Worm (Caenorhabditis elegans) whole organism, young adult: ENCODE measurements around the gene srf-3.
A peak's percentile ranks its signal among the peaks of the same experiment; 100 is the strongest.

Source experiments
- B0035.1 ChIP-seq: sonication (generic microtip); optimal IDR thresholded peaks from 2 replicates; lab custom pipeline; 2016; ENCODE audit warnings: missing genetic modification characterization, mild to moderate bottlenecking, missing compliant biosample characterization, missing genotype, missing genetic modification reagents
- B0336.3 ChIP-seq: fragments of 200-800 bp; sonication (Bioruptor generic); IDR thresholded peaks from 2 replicates; pipeline ENCODE4 v1.3.6; 2022; ENCODE audit warnings: missing genetic modification characterization, missing compliant biosample characterization
- F33H1.4 ChIP-seq: fragments of 200-800 bp; sonication (Bioruptor generic); IDR thresholded peaks from 2 replicates; pipeline ENCODE4 v1.3.6; 2022; ENCODE audit warnings: missing genetic modification reagents, missing genetic modification characterization, missing compliant biosample characterization
- F55B11.4 ChIP-seq: sonication (generic microtip); optimal IDR thresholded peaks from 2 replicates; lab custom pipeline; 2016; ENCODE audit warnings: missing compliant biosample characterization, missing genetic modification characterization, borderline replicate concordance; ENCODE audit not compliant: insufficient read depth
- K11D2.4 ChIP-seq: fragments of 200-800 bp; sonication (Bioruptor generic); IDR thresholded peaks from 2 replicates; pipeline ENCODE4 v1.3.6; 2022; ENCODE audit warnings: missing genetic modification reagents, missing genetic modification characterization, missing compliant biosample characterization
- Y67H2A.10 ChIP-seq: fragments of 200-800 bp; sonication (Bioruptor generic); conservative IDR thresholded peaks from 2 replicates; pipeline ENCODE4 v1.3.6; 2022; ENCODE audit warnings: missing genetic modification reagents, missing genetic modification characterization, missing compliant biosample characterization
- Y79H2A.3 ChIP-seq: fragments of 200-800 bp; sonication (Bioruptor generic); conservative IDR thresholded peaks from 2 replicates; pipeline ENCODE4 v1.3.6; 2022; ENCODE audit warnings: missing genetic modification reagents, missing genetic modification characterization, missing compliant biosample characterization
- Y95B8A.8 ChIP-seq: fragments of 200-800 bp; sonication (Bioruptor generic); IDR thresholded peaks from 2 replicates; pipeline ENCODE4 v1.3.6; 2022; ENCODE audit warnings: missing genetic modification reagents, missing genetic modification characterization, missing compliant biosample characterization
- akir-1 ChIP-seq: fragments of 200-800 bp; sonication (Bioruptor generic); optimal IDR thresholded peaks from 2 replicates; lab custom pipeline; 2018; ENCODE audit warnings: mild to moderate bottlenecking, missing genetic modification characterization, moderate library complexity, missing compliant biosample characterization
- aptf-3 ChIP-seq: fragments of 200-800 bp; sonication (Bioruptor generic); IDR thresholded peaks from 2 replicates; pipeline ENCODE4 v1.3.6; 2022; ENCODE audit warnings: missing genetic modification characterization, missing compliant biosample characterization
- atf-7 ChIP-seq: sonication (generic microtip); optimal IDR thresholded peaks from 2 replicates; lab custom pipeline; 2017; ENCODE audit warnings: mild to moderate bottlenecking, missing genetic modification characterization, missing compliant biosample characterization
- attf-5 ChIP-seq: fragments of 200-800 bp; sonication (Bioruptor generic); optimal IDR thresholded peaks from 2 replicates; lab custom pipeline; 2018; ENCODE audit warnings: mild to moderate bottlenecking, missing genetic modification characterization, missing compliant biosample characterization
- bed-2 ChIP-seq: fragments of 200-800 bp; sonication (Bioruptor generic); IDR thresholded peaks from 2 replicates; pipeline ENCODE4 v1.3.6; 2022; ENCODE audit warnings: missing genetic modification reagents, missing genetic modification characterization, missing compliant biosample characterization
- cebp-1 ChIP-seq, 2 experiments: fragments of 200-800 bp in 1 of 2; sonication (Bioruptor generic) in 1 of 2; sonication (generic microtip) in 1 of 2; IDR thresholded peaks in 1 of 2; optimal IDR thresholded peaks in 1 of 2; 2 replicates each; pipeline versions ENCODE4 v1.3.6 to Lab custom; 2017 to 2022; ENCODE audit warnings: missing compliant biosample characterization in 2 of 2, missing genetic modification characterization in 2 of 2, mild to moderate bottlenecking in 1 of 2, missing genetic modification reagents in 1 of 2, moderate library complexity in 1 of 2
- ceh-58 ChIP-seq: fragments of 200-800 bp; sonication (Bioruptor generic); IDR thresholded peaks from 2 replicates; pipeline ENCODE4 v1.3.6; 2022; ENCODE audit warnings: missing genetic modification characterization, missing compliant biosample characterization
- dox-1 ChIP-seq: fragments of 200-800 bp; sonication (Bioruptor generic); IDR thresholded peaks from 2 replicates; pipeline ENCODE4 v1.3.6; 2022; ENCODE audit warnings: missing genetic modification reagents, missing genetic modification characterization, missing compliant biosample characterization
- egl-44 ChIP-seq: fragments of 200-800 bp; sonication (Bioruptor generic); IDR thresholded peaks from 2 replicates; pipeline ENCODE4 v1.3.6; 2022; ENCODE audit warnings: missing genetic modification reagents, missing genetic modification characterization, missing compliant biosample characterization
- ekl-4 ChIP-seq: fragments of 200-800 bp; sonication (Bioruptor generic); IDR thresholded peaks from 2 replicates; pipeline ENCODE4 v1.3.6; 2022; ENCODE audit warnings: missing genetic modification reagents, missing genetic modification characterization, missing compliant biosample characterization
- ets-4 ChIP-seq: fragments of 200-800 bp; sonication (Bioruptor generic); optimal IDR thresholded peaks from 2 replicates; lab custom pipeline; 2018; ENCODE audit warnings: mild to moderate bottlenecking, missing genetic modification characterization, missing compliant biosample characterization
- gei-17 ChIP-seq: fragments of 200-800 bp; sonication (Bioruptor generic); optimal IDR thresholded peaks from 2 replicates; lab custom pipeline; 2018; ENCODE audit warnings: mild to moderate bottlenecking, missing genetic modification characterization, missing compliant biosample characterization
- hrde-1 ChIP-seq: sonication (generic microtip); optimal IDR thresholded peaks from 2 replicates; lab custom pipeline; 2016; ENCODE audit warnings: missing genetic modification characterization, mild to moderate bottlenecking, missing compliant biosample characterization, moderate library complexity, missing genotype, missing genetic modification reagents, borderline replicate concordance
- let-526 ChIP-seq: fragments of 200-800 bp; sonication (Bioruptor generic); IDR thresholded peaks from 2 replicates; pipeline ENCODE4 v1.3.6; 2022; ENCODE audit warnings: missing genetic modification reagents, missing genetic modification characterization, missing compliant biosample characterization
- let-607 ChIP-seq, 2 experiments: fragments of 200-800 bp in 1 of 2; sonication (Bioruptor generic) in 1 of 2; sonication (generic microtip) in 1 of 2; optimal IDR thresholded peaks; 2 replicates each; lab custom pipeline; 2016 to 2018; ENCODE audit warnings: mild to moderate bottlenecking in 2 of 2, missing compliant biosample characterization in 2 of 2, missing genetic modification characterization in 2 of 2, moderate library complexity in 2 of 2, missing genotype in 1 of 2
- lin-40 ChIP-seq: sonication (generic microtip); optimal IDR thresholded peaks from 2 replicates; lab custom pipeline; 2016; ENCODE audit warnings: missing genetic modification characterization, mild to moderate bottlenecking, missing compliant biosample characterization, missing genotype, missing genetic modification reagents
- lin-54 ChIP-seq: fragments of 200-800 bp; sonication (Bioruptor generic); optimal IDR thresholded peaks from 2 replicates; lab custom pipeline; 2018; ENCODE audit warnings: mild to moderate bottlenecking, missing genetic modification characterization, missing compliant biosample characterization
- madf-10 ChIP-seq: sonication (generic microtip); optimal IDR thresholded peaks from 2 replicates; lab custom pipeline; 2016; ENCODE audit warnings: mild to moderate bottlenecking, missing genetic modification characterization, missing compliant biosample characterization
- mel-28 ChIP-seq: sonication (generic microtip); optimal IDR thresholded peaks from 2 replicates; lab custom pipeline; 2016; ENCODE audit warnings: borderline replicate concordance, mild to moderate bottlenecking, missing genetic modification characterization, missing compliant biosample characterization
- mes-4 ChIP-seq: sonication (generic microtip); optimal IDR thresholded peaks from 2 replicates; lab custom pipeline; 2016; ENCODE audit warnings: missing genotype, missing genetic modification characterization, missing compliant biosample characterization
- nfya-1 ChIP-seq: sonication (generic microtip); optimal IDR thresholded peaks from 2 replicates; lab custom pipeline; 2017; ENCODE audit warnings: antibody characterized with exemption, missing compliant biosample characterization, missing genetic modification characterization, borderline replicate concordance; ENCODE audit not compliant: insufficient read depth
- nhr-80 ChIP-seq: sonication (generic microtip); optimal IDR thresholded peaks from 2 replicates; lab custom pipeline; 2016; ENCODE audit warnings: missing genetic modification characterization, missing compliant biosample characterization
- nhr-90 ChIP-seq: sonication (generic microtip); optimal IDR thresholded peaks from 2 replicates; lab custom pipeline; 2016; ENCODE audit warnings: missing genotype, mild to moderate bottlenecking, missing genetic modification characterization, missing compliant biosample characterization
- pha-4 ChIP-seq: fragments of 150-350 bp; sonication (generic microtip); optimal IDR thresholded peaks from 2 replicates; lab custom pipeline; 2014; ENCODE audit warnings: missing biosample characterization, missing genetic modification reagents, missing genetic modification characterization
- repo-1 ChIP-seq: sonication (generic microtip); optimal IDR thresholded peaks from 2 replicates; lab custom pipeline; 2017; ENCODE audit warnings: mild to moderate bottlenecking, missing genetic modification characterization, missing compliant biosample characterization
- sdz-38 ChIP-seq: sonication (generic microtip); optimal IDR thresholded peaks from 2 replicates; lab custom pipeline; 2016; ENCODE audit warnings: missing genotype, missing genetic modification characterization, missing compliant biosample characterization
- snpc-3.4 ChIP-seq: sonication (generic microtip); optimal IDR thresholded peaks from 2 replicates; lab custom pipeline; 2017; ENCODE audit warnings: missing genetic modification characterization, mild to moderate bottlenecking, missing compliant biosample characterization, antibody characterized with exemption, moderate library complexity, missing genotype, missing genetic modification reagents
- snpc-4 ChIP-seq, 5 experiments: fragments of 150-350 bp in 1 of 5; sonication (generic microtip) in 4 of 5; optimal IDR thresholded peaks; 2 replicates each; lab custom pipeline; 2014 to 2018; ENCODE audit warnings: missing genetic modification characterization in 5 of 5, missing biosample characterization in 3 of 5, antibody characterized with exemption in 2 of 5, mild to moderate bottlenecking in 2 of 5, missing compliant biosample characterization in 2 of 5, missing genotype in 2 of 5, moderate library complexity in 2 of 5, missing genetic modification reagents in 1 of 5
- sptf-2 ChIP-seq: fragments of 200-800 bp; sonication (Bioruptor generic); optimal IDR thresholded peaks from 2 replicates; lab custom pipeline; 2018; ENCODE audit warnings: mild to moderate bottlenecking, missing genetic modification characterization, missing compliant biosample characterization
- tbp1 ChIP-seq: fragments of 200-800 bp; sonication (Bioruptor generic); optimal IDR thresholded peaks from 2 replicates; lab custom pipeline; 2018; ENCODE audit warnings: mild to moderate bottlenecking, missing genetic modification characterization, missing compliant biosample characterization
- zfh-2 ChIP-seq: fragments of 200-800 bp; sonication (Bioruptor generic); conservative IDR thresholded peaks from 2 replicates; pipeline ENCODE4 v1.3.6; 2022; ENCODE audit warnings: missing genetic modification reagents, missing genetic modification characterization, missing compliant biosample characterization
- ztf-22 ChIP-seq: fragments of 200-800 bp; sonication (Bioruptor generic); optimal IDR thresholded peaks from 2 replicates; lab custom pipeline; 2018; ENCODE audit warnings: mild to moderate bottlenecking, missing genetic modification characterization, moderate library complexity, missing compliant biosample characterization
- ztf-26 ChIP-seq: sonication (generic microtip); optimal IDR thresholded peaks from 2 replicates; lab custom pipeline; 2017; ENCODE audit warnings: missing genetic modification characterization, missing compliant biosample characterization

srf-3 gene

DNA sequence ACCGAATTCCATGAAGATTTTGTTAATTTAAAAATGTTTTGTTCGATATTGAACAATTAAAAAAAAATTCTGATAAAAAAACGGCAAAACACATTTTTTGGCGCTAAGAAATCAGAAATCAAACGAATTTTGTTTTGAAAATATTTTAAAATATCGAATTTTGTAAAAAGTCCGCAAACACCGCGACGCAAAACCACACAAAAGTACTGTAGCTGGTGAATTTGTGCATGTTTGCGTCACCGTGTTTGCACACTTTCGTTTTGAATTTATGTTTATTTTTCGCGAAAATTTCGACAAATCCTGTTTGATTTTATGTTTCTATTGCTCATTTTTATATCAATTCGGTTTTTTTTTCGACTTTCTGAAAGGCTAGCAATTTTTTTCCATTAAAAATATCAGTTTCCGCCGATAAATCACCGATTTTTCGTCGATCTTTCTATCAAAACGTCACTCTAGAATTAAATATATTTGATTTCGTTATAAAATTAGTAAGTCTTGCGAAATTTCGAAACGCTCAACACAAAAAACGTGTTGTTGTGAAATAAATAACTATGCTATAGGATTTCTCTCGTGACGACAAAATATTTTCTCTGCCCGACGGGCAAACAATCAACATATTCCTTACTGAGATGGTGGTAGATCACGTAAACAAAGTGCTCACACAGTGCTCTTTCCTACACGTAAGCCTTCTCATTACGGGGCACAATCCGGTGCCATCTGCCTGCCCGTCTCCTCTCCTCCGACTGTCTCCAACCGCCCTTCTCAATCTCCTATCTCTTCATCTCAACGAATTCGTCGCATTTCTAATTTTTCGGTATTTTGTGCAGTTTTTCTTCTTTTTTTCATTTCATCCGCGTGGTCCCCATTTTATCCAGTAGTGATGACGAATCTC lies 17.5 kb upstream of the srf-3 start (continued):
- TF ChIP-seq repo-1 (tag; lab: Kevin White, UChicago) = no peak
- no peak for TF ChIP-seq attf-5 (GFP tag; lab: Kevin White, UChicago)
- peak; percentile 83 for TF ChIP-seq snpc-3.4 (tag; lab: Kevin White, UChicago)
- TF ChIP-seq Y95B8A.8 (GFP tag; lab: Robert Waterston, UW) = no peak
- TF ChIP-seq F33H1.4 (GFP tag; lab: Robert Waterston, UW) = peak; percentile 70
- no peak for TF ChIP-seq F55B11.4 (tag; lab: Kevin White, UChicago)
- TF ChIP-seq aptf-3 (GFP tag; lab: Robert Waterston, UW) = no peak
- peak; percentile 81 for TF ChIP-seq lin-54 (GFP tag; lab: Kevin White, UChicago)

DNA sequence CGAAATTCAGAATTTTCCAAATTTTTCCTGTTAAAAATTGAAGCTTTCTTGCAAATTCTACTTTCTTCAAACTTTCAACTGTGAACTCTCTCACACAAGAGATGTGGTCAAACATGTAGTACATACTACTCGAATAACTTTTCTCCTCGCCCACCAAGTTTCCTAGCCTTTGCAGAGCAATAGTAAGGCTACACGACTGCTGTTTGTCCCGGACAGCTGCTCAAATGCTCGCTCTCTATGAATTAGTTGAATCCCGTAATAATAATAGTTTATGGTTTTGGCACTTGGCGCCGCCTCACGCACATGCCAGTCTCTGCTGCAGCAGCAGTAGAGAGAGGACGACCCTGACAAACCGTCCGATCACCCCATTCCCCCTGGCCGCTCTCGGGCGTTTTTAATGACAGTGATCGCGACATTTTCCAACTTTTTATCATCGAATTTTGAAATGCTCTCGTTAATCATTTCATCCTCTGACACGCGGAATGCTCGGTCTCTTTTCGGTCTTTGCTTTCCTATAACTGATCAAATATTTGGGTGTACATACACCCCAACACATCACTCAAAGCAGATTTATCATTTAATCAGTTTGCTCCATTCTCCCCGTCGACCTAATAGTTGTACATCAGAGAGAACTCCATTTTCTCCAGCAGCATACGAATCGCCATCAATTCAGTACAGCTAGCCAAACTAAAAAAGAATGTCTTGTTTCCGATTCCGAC lies 15.5 kb upstream of the srf-3 start:
- peak; percentile 83 for TF ChIP-seq dox-1
- TF ChIP-seq ets-4 (GFP tag; lab: Kevin White, UChicago) = peak; percentile 84
- peak; percentile 11 for TF ChIP-seq repo-1 (tag; lab: Kevin White, UChicago)
- TF ChIP-seq madf-10 (tag; lab: Kevin White, UChicago) = peak; percentile 37
- TF ChIP-seq ceh-58 = no peak
- TF ChIP-seq Y67H2A.10 (GFP tag; lab: Robert Waterston, UW) = no peak
- TF ChIP-seq attf-5 (GFP tag; lab: Kevin White, UChicago) = peak; percentile 41
- peak; percentile 81 to 88 for TF ChIP-seq let-607 (tag; optimal IDR thresholded peaks at IDR 0.05; lab: Kevin White, UChicago)
- no peak for TF ChIP-seq hrde-1 (tag; lab: Kevin White, UChicago)
- no peak for TF ChIP-seq F55B11.4 (tag; lab: Kevin White, UChicago)
- TF ChIP-seq nhr-90 (tag; lab: Kevin White, UChicago) = peak; percentile 63
- TF ChIP-seq mes-4 = no peak
- TF ChIP-seq B0336.3 (GFP tag; lab: Robert Waterston, UW) = peak; percentile 58; the same call in 1 of the 2 replicates
- no peak for TF ChIP-seq mel-28 (tag; lab: Kevin White, UChicago)
- TF ChIP-seq bed-2 (GFP tag; lab: Robert Waterston, UW) = no peak
- TF ChIP-seq ztf-22 (GFP tag; lab: Kevin White, UChicago) = peak; percentile 56
- peak; percentile 14 for TF ChIP-seq tbp1 (GFP tag; lab: Kevin White, UChicago)
- peak; percentile 44; the same call in 1 of the 2 replicates for TF ChIP-seq let-526 (GFP tag; lab: Robert Waterston, UW)
- peak; percentile 18 for TF ChIP-seq lin-40 (tag; lab: Kevin White, UChicago)
- no peak for TF ChIP-seq ekl-4 (GFP tag; lab: Robert Waterston, UW)
- TF ChIP-seq K11D2.4 (GFP tag; lab: Robert Waterston, UW) = no peak
- peak; percentile 84 for TF ChIP-seq atf-7 (tag; lab: Kevin White, UChicago)
- TF ChIP-seq snpc-4 (GFP tag; optimal IDR thresholded peaks at IDR 0.05; lab: Kevin White, UChicago) = no peak
- TF ChIP-seq snpc-4 (tag; optimal IDR thresholded peaks at IDR 0.05; lab: Kevin White, UChicago) = peak in 2 of 4 experiments; percentile 2 to 38
- no peak for TF ChIP-seq Y79H2A.3 (GFP tag; lab: Robert Waterston, UW)
- peak; percentile 1 for TF ChIP-seq gei-17 (GFP tag; lab: Kevin White, UChicago)
- TF ChIP-seq cebp-1 (GFP tag; IDR thresholded peaks at IDR 0.05; lab: Robert Waterston, UW) = no peak
- peak; percentile 50 for TF ChIP-seq cebp-1 (tag; optimal IDR thresholded peaks at IDR 0.05; lab: Kevin White, UChicago)
- TF ChIP-seq B0035.1 = no peak
- no peak for TF ChIP-seq akir-1 (GFP tag; lab: Kevin White, UChicago)
- TF ChIP-seq sptf-2 (GFP tag; lab: Kevin White, UChicago) = peak; percentile 69
- peak; percentile 91 for TF ChIP-seq zfh-2 (GFP tag; lab: Robert Waterston, UW)
- TF ChIP-seq nfya-1 (tag; lab: Kevin White, UChicago) = no peak
- TF ChIP-seq egl-44 (GFP tag; lab: Robert Waterston, UW) = peak; percentile 30; the same call in 1 of the 2 replicates
- TF ChIP-seq nhr-80 (tag; lab: Kevin White, UChicago) = peak; percentile 100
- no peak for TF ChIP-seq sdz-38 (tag; lab: Kevin White, UChicago)
- TF ChIP-seq ztf-26 (tag; lab: Kevin White, UChicago) = peak; percentile 3
- peak; percentile 8 for TF ChIP-seq pha-4 (tag; lab: Kevin White, UChicago)
